Fruit fly (Drosophila melanogaster): ENCODE data around the gene Psn.

Psn gene

DNA sequence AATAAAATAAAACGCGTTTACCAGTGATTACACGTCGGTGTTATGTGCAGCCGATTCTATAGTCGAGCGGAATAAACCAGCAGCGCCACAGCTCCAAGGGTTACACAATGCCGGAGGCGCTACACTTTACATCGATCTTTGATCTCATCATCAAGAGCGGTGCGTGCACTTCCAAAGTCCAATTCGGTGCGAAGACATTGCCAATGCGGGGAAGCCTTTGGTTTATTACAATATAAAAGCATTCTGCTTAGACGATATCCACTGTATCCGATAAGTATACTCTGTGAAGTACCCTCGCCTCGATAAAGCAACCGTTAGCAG lies 44.5 kb upstream of the Psn start:
- no peak for TF ChIP-seq sage (GFP tag; optimal IDR thresholded peaks at IDR 0.05)
- TF ChIP-seq Myc (optimal IDR thresholded peaks at IDR 0.05) = no peak
- TF ChIP-seq dmrt93B (GFP tag; optimal IDR thresholded peaks at IDR 0.05) = no peak
- no peak for TF ChIP-seq Hr83 (GFP tag; optimal IDR thresholded peaks at IDR 0.05; ENCODE audit: poor library complexity, severe bottlenecking)
- no peak for TF ChIP-seq Dif (GFP tag; optimal IDR thresholded peaks at IDR 0.05; ENCODE audit: partially characterized antibody)
- no peak for TF ChIP-seq tai (GFP tag; optimal IDR thresholded peaks at IDR 0.05)
- TF ChIP-seq dl (GFP tag; optimal IDR thresholded peaks at IDR 0.05; ENCODE audit: insufficient read depth in 1 of 2, partially characterized antibody in 2 of 2) = no peak
- TF ChIP-seq lola (GFP tag; optimal IDR thresholded peaks at IDR 0.05) = no peak
- TF ChIP-seq psq (GFP tag; optimal IDR thresholded peaks at IDR 0.05) = no peak
- TF ChIP-seq ey (GFP tag; optimal IDR thresholded peaks at IDR 0.05) = no peak
- TF ChIP-seq pan (optimal IDR thresholded peaks at IDR 0.05) = no peak
- TF ChIP-seq CG32264 (GFP tag; optimal IDR thresholded peaks at IDR 0.05) = no peak
- no peak for TF ChIP-seq CG9705 (GFP tag; optimal IDR thresholded peaks at IDR 0.05)
- TF ChIP-seq CrebA (GFP tag; optimal IDR thresholded peaks at IDR 0.05; ENCODE audit: borderline replicate concordance) = no peak

DNA sequence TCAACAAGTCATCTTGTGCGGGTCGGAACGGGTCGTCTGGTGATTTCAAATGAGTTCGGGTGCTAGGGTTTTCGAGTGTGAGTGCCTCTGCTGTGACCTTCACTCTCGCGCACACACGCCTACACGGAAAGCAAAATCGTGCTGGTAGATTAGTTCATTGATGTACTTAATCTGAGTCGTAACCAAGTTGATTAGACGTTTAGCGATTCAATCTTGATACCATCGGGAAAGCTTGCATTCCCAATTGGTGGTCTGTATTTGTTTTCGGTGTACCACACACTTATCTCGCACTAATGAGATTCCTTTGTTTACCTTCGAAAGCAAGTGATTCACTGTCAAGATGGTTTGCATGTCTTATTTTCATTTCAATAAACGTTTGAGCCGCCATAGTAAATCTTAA lies 43.3 kb upstream of the Psn start:
- TF ChIP-seq sage (GFP tag; optimal IDR thresholded peaks at IDR 0.05) (no peak), h (GFP tag; optimal IDR thresholded peaks at IDR 0.05) (peak; percentile 73), dl (GFP tag; optimal IDR thresholded peaks at IDR 0.05; ENCODE audit: insufficient read depth in 1 of 2, partially characterized antibody in 2 of 2) (no peak), OdsH (GFP tag; optimal IDR thresholded peaks at IDR 0.05) (peak; percentile 40), lola (GFP tag; optimal IDR thresholded peaks at IDR 0.05) (no peak), Vsx2 (GFP tag; optimal IDR thresholded peaks at IDR 0.05; ENCODE audit: partially characterized antibody) (no peak), br (GFP tag; optimal IDR thresholded peaks at IDR 0.05) (no peak), Hnf4 (GFP tag; optimal IDR thresholded peaks at IDR 0.05) (no peak), foxo (GFP tag; optimal IDR thresholded peaks at IDR 0.05) (peak in 1 of 2 experiments; percentile 44), dsf (GFP tag; optimal IDR thresholded peaks at IDR 0.05; ENCODE audit: borderline replicate concordance) (no peak), pan (optimal IDR thresholded peaks at IDR 0.05) (no peak), rgr (GFP tag; optimal IDR thresholded peaks at IDR 0.05) (peak; percentile 51), Hr78 (GFP tag; optimal IDR thresholded peaks at IDR 0.05) (no peak), fru (GFP tag; optimal IDR thresholded peaks at IDR 0.05) (peak; percentile 24), ey (GFP tag; optimal IDR thresholded peaks at IDR 0.05) (peak; percentile 57), HLH106 (tag; optimal IDR thresholded peaks at IDR 0.05) (no peak), brk (GFP tag; optimal IDR thresholded peaks at IDR 0.05) (peak; percentile 20), N (GFP tag; optimal IDR thresholded peaks at IDR 0.05) (no peak)

DNA sequence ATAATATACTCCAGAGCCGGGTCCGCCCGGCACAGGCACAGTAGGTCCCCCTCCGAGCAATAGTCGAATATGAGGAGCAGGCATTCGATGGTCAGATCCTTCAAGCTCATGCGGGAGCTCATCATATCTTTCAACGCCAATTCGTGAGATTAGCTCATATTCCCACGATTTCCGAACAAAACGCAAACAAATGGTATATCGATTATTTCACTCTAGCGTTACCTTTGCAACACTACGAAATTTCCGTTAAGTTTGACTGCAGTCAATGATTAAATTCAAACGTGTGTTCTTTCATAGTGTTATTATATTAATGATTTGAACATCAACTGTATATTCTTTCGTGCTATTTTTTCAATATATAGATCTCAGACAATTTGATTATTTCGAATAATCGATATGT lies 38.9 kb upstream of the Psn start, which contains the start of gene CG33969:
TSS of gene CG33969 (minus strand) at position 197 of the 400 bp plus-strand sequence.
- TF ChIP-seq GATAd (GFP tag; optimal IDR thresholded peaks at IDR 0.05) (no peak), fru (GFP tag; optimal IDR thresholded peaks at IDR 0.05) (no peak), dmrt93B (GFP tag; optimal IDR thresholded peaks at IDR 0.05) (no peak), Vsx2 (GFP tag; optimal IDR thresholded peaks at IDR 0.05; ENCODE audit: partially characterized antibody) (no peak), Mio (GFP tag; optimal IDR thresholded peaks at IDR 0.05) (no peak), sv (GFP tag; optimal IDR thresholded peaks at IDR 0.05) (no peak), rgr (GFP tag; optimal IDR thresholded peaks at IDR 0.05) (no peak), h (GFP tag; optimal IDR thresholded peaks at IDR 0.05) (peak; percentile 8), pan (optimal IDR thresholded peaks at IDR 0.05) (no peak), Jra (GFP tag; optimal IDR thresholded peaks at IDR 0.05) (peak; percentile 11), foxo (GFP tag; optimal IDR thresholded peaks at IDR 0.05) (no peak), usp (GFP tag; optimal IDR thresholded peaks at IDR 0.05) (no peak), Dif (GFP tag; optimal IDR thresholded peaks at IDR 0.05; ENCODE audit: partially characterized antibody) (no peak), woc (GFP tag; optimal IDR thresholded peaks at IDR 0.05) (no peak), dl (GFP tag; optimal IDR thresholded peaks at IDR 0.05; ENCODE audit: insufficient read depth in 1 of 2, partially characterized antibody in 2 of 2) (no peak), Hr83 (GFP tag; optimal IDR thresholded peaks at IDR 0.05; ENCODE audit: poor library complexity, severe bottlenecking) (no peak), Dfd (GFP tag; optimal IDR thresholded peaks at IDR 0.05) (no peak), psq (GFP tag; optimal IDR thresholded peaks at IDR 0.05) (no peak), Rel (GFP tag; optimal IDR thresholded peaks at IDR 0.05) (no peak), Rel (tag; optimal IDR thresholded peaks at IDR 0.05) (peak; percentile 49), CG32264 (GFP tag; optimal IDR thresholded peaks at IDR 0.05) (no peak), OdsH (GFP tag; optimal IDR thresholded peaks at IDR 0.05) (no peak), tai (GFP tag; optimal IDR thresholded peaks at IDR 0.05) (no peak), CG9705 (GFP tag; optimal IDR thresholded peaks at IDR 0.05) (no peak), brk (GFP tag; optimal IDR thresholded peaks at IDR 0.05) (no peak)

Data from whole organism, wandering third instar larva.